Worm (Caenorhabditis elegans): ENCODE data around the gene W02B12.12.

- no peak for TF ChIP-seq elt-1 (tag; optimal IDR thresholded peaks at IDR 0.05; ENCODE audit: borderline replicate concordance, insufficient read depth)
- no peak for TF ChIP-seq nhr-76 (tag; optimal IDR thresholded peaks at IDR 0.05)
- TF ChIP-seq unc-120 (tag; optimal IDR thresholded peaks at IDR 0.05; ENCODE audit: poor library complexity, severe bottlenecking): no peak
- TF ChIP-seq snpc-4 (tag; optimal IDR thresholded peaks at IDR 0.05): no peak
- no peak for TF ChIP-seq pha-4 (tag; optimal IDR thresholded peaks at IDR 0.05)
- TF ChIP-seq ham-2 (GFP tag; optimal IDR thresholded peaks at IDR 0.05): no peak
- TF ChIP-seq unc-62 (GFP tag; optimal IDR thresholded peaks at IDR 0.05): no peak
- no peak for TF ChIP-seq mls-2 (tag; optimal IDR thresholded peaks at IDR 0.05)
- TF ChIP-seq sptf-1 (tag; optimal IDR thresholded peaks at IDR 0.05): no peak
- no peak for TF ChIP-seq flh-1 (GFP tag; optimal IDR thresholded peaks at IDR 0.05)
These were observed 7.8 kb upstream of the W02B12.12 start, which contains the start of gene ttr-18 for ce11 chrII:11486698-11487234.

Data from whole organism, mixed stage, embryonic.